Fruit fly (Drosophila melanogaster): ENCODE data around the gene CG11122.

The CG11122 gene

dm6 chrX:11124126-11124748 is at the start of gene CG11122:
TSS of gene CG11122 (minus strand) at chrX:11124726.
- TF ChIP-seq CG17801 (GFP tag; optimal IDR thresholded peaks at IDR 0.05; ENCODE audit: partially characterized antibody): no peak

dm6 chrX:11170578-11170977 is 46.1 kb upstream of the CG11122 start, which contains the start of gene CG1394:
TSS of gene CG1394 (minus strand) at chrX:11170678.
- no peak for TF ChIP-seq CG17801 (GFP tag; optimal IDR thresholded peaks at IDR 0.05; ENCODE audit: partially characterized antibody)

- no peak for TF ChIP-seq CG17801 (GFP tag; optimal IDR thresholded peaks at IDR 0.05; ENCODE audit: partially characterized antibody)
These were observed 44.4 kb upstream of the CG11122 start, which contains the start of gene Antdh for dm6 chrX:11168958-11169357. TSS of gene Antdh (minus strand) at chrX:11169058.

dm6 chrX:11159710-11160446 is 35.4 kb upstream of the CG11122 start, which contains the start of gene CG32668:
TSS of gene CG32668 (minus strand) at chrX:11159760.
- no peak for TF ChIP-seq CG17801 (GFP tag; optimal IDR thresholded peaks at IDR 0.05; ENCODE audit: partially characterized antibody)

dm6 chrX:11155808-11156589 is 31.5 kb upstream of the CG11122 start:
- peak; percentile 78 for TF ChIP-seq CG17801 (GFP tag; optimal IDR thresholded peaks at IDR 0.05; ENCODE audit: partially characterized antibody)

dm6 chrX:11154511-11155197 is 30.1 kb upstream of the CG11122 start:
- TF ChIP-seq CG17801 (GFP tag; optimal IDR thresholded peaks at IDR 0.05; ENCODE audit: partially characterized antibody): no peak

- TF ChIP-seq CG17801 (GFP tag; optimal IDR thresholded peaks at IDR 0.05; ENCODE audit: partially characterized antibody): no peak
These were observed 29.4 kb upstream of the CG11122 start, which contains the start of the genes rtv and Dlic for dm6 chrX:11153826-11154510. TSS of gene rtv (minus strand) at chrX:11153990. TSS of gene Dlic (plus strand) at chrX:11154421.

dm6 chrX:11153413-11153812 is 28.9 kb upstream of the CG11122 start:
- TF ChIP-seq CG17801 (GFP tag; optimal IDR thresholded peaks at IDR 0.05; ENCODE audit: partially characterized antibody): no peak

dm6 chrX:11149201-11149600 is 24.7 kb upstream of the CG11122 start, which contains the start of gene Lint-1:
TSS of gene Lint-1 (plus strand) at chrX:11149323.
- TF ChIP-seq CG17801 (GFP tag; optimal IDR thresholded peaks at IDR 0.05; ENCODE audit: partially characterized antibody): no peak

- no peak for TF ChIP-seq CG17801 (GFP tag; optimal IDR thresholded peaks at IDR 0.05; ENCODE audit: partially characterized antibody)
These were observed 23.8 kb upstream of the CG11122 start, which contains the start of gene Ran for dm6 chrX:11148272-11148835. TSS of gene Ran (minus strand) at chrX:11148716.

dm6 chrX:11147553-11148067 is 23.1 kb upstream of the CG11122 start:
- TF ChIP-seq CG17801 (GFP tag; optimal IDR thresholded peaks at IDR 0.05; ENCODE audit: partially characterized antibody): no peak

dm6 chrX:11146598-11147176 is 22.2 kb upstream of the CG11122 start:
- TF ChIP-seq CG17801 (GFP tag; optimal IDR thresholded peaks at IDR 0.05; ENCODE audit: partially characterized antibody): peak; percentile 34

- TF ChIP-seq CG17801 (GFP tag; optimal IDR thresholded peaks at IDR 0.05; ENCODE audit: partially characterized antibody): no peak
These were observed 20.0 kb upstream of the CG11122 start for dm6 chrX:11144575-11144974.

Measured in ovary, adult (tissue).